Worm (Caenorhabditis elegans): ENCODE data around the gene F09G8.5.

Gene F09G8.5

DNA sequence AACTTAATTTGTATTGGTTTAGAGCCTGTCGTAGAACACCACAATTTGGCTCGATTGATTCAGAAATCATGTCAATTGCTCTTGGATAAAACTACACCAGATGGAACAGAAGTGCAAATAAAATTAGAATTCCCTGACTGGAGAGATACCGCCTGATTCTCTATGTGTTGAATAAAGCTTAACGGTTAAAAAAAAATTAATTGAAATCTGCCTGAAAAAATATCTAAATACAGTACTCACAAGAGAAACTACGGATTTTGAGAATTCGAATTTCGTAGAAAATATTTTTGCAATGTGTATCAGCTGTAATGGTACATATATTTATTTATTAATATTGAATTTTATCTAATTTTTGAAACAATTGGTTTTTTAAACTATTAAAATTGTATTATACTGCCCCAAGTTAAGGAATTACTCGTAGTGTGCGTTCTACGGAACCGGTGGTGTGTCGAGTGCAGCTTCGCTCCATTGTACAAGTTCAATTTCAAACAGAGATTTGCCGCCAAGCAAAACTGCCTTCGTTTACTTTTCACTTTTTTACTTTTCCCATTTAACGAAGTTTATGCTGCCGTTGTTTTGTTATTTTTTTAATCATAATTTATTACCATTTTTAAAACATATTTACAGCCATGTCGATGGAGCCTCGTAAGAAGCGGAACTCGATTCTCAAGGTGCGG, 4.6 kb upstream of the F09G8.5 start, which contains the start of gene knl-1 (continued):
- TF ChIP-seq sem-4 (tag; optimal IDR thresholded peaks at IDR 0.05): no peak
- peak; percentile 9 for TF ChIP-seq snpc-4 (tag; optimal IDR thresholded peaks at IDR 0.05)
- TF ChIP-seq nhr-129 (tag; optimal IDR thresholded peaks at IDR 0.05): peak; percentile 76
- TF ChIP-seq ceh-16 (tag; optimal IDR thresholded peaks at IDR 0.05): no peak

DNA sequence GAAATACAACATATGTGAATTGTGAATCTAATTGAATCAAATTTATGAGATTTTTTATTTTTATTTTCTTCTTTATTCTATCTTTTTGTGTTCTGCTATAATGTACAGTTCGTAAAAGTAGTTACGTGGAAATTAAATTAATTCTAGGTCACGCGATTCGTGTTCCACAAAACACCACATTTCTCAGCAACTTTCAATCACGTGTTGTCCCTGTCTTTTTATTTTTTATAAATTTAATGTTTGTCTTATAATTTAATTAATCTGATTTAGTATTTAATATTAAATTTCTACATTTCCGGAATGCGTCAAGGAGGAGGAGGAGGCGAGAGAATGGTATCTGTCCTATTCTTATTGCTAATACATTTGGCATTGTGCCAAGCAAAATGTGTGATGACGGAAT, 3.3 kb downstream of the F09G8.5 start, which contains the start of gene ncr-2:
Gene ncr-2, plus strand, starts transcription at position 301 of the 400 bp plus-strand sequence.
- TF ChIP-seq elt-1 (tag; optimal IDR thresholded peaks at IDR 0.05) (no peak), gmeb-1 (tag; optimal IDR thresholded peaks at IDR 0.05) (no peak)

DNA sequence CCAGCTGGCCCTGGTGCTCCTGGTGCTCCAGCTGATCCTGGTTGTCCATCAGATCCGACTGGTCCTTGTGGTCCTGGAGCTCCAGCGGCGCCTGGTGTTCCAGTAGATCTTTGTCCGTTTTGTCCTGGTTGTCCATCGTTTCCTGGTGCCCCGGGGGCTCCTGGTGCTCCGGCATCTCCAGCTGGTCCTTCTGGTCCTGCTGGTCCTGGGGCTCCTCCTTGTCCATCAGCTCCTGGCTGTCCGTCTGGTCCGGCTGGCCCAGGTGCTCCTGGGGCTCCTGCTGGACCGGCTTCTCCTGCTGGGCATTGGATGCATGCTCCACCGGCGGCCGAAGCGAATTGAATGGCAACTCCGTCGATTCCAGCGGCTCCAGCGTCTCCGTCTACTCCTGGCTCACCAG, 7.8 kb downstream of the F09G8.5 start:
- no peak for TF ChIP-seq sma-3 (GFP tag; optimal IDR thresholded peaks at IDR 0.05)
- TF ChIP-seq mdl-1 (tag; optimal IDR thresholded peaks at IDR 0.05): no peak
- no peak for TF ChIP-seq ceh-16 (tag; optimal IDR thresholded peaks at IDR 0.05)
- TF ChIP-seq alr-1 (tag; optimal IDR thresholded peaks at IDR 0.05): no peak
- no peak for TF ChIP-seq nhr-77 (tag; optimal IDR thresholded peaks at IDR 0.05)
- TF ChIP-seq elt-1 (tag; optimal IDR thresholded peaks at IDR 0.05): no peak
- TF ChIP-seq mab-5 (tag; optimal IDR thresholded peaks at IDR 0.05): no peak
- TF ChIP-seq aly-2 (tag; optimal IDR thresholded peaks at IDR 0.05): no peak
- TF ChIP-seq C34F6.9 (tag; optimal IDR thresholded peaks at IDR 0.05): no peak
- no peak for TF ChIP-seq lin-39 (tag; optimal IDR thresholded peaks at IDR 0.05)
- no peak for TF ChIP-seq lin-11 (tag; optimal IDR thresholded peaks at IDR 0.05)
- no peak for TF ChIP-seq ztf-4 (tag; optimal IDR thresholded peaks at IDR 0.05)
- TF ChIP-seq zag-1 (tag; optimal IDR thresholded peaks at IDR 0.05): no peak
- TF ChIP-seq crh-2 (tag; optimal IDR thresholded peaks at IDR 0.05): no peak
- TF ChIP-seq blmp-1 (tag; optimal IDR thresholded peaks at IDR 0.05; ENCODE audit: insufficient read depth): no peak
- TF ChIP-seq snpc-4 (tag; optimal IDR thresholded peaks at IDR 0.05): no peak
- TF ChIP-seq lsy-2 (tag; optimal IDR thresholded peaks at IDR 0.05): no peak
- TF ChIP-seq unc-55 (GFP tag; optimal IDR thresholded peaks at IDR 0.05): no peak
- TF ChIP-seq skn-1 (tag; optimal IDR thresholded peaks at IDR 0.05): no peak
- TF ChIP-seq sma-9 (GFP tag; optimal IDR thresholded peaks at IDR 0.05): no peak
- no peak for TF ChIP-seq sma-9 (tag; optimal IDR thresholded peaks at IDR 0.05)

DNA sequence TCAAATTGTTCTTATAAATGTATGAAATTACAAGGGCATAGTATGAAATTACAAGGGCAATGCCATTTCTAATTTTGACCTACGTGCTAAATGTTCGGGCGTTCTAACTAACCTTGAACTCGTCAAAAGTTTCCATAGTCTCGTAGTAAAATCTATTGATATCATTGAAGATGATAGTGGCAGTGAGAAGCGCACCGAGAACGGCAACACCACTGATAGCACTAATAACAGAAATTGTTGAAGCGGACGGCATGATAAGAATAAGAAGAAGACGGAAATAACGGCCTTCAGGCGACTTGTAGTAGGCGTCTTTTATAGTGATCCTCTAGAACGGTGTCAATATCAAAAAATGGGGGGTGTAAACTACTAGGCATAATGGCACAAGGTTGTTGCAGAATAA, 8.6 kb downstream of the F09G8.5 start, which contains the start of gene col-91:
Gene col-91, minus strand, starts transcription at position 288 of the 400 bp plus-strand sequence.
- TF ChIP-seq nhr-21 (tag; optimal IDR thresholded peaks at IDR 0.05): peak; percentile 1
- no peak for TF ChIP-seq nhr-12 (tag; optimal IDR thresholded peaks at IDR 0.05)
- TF ChIP-seq fos-1 (tag; optimal IDR thresholded peaks at IDR 0.05): no peak
- no peak for TF ChIP-seq lsy-2 (tag; optimal IDR thresholded peaks at IDR 0.05)
- TF ChIP-seq nhr-25 (tag; optimal IDR thresholded peaks at IDR 0.05): peak; percentile 16

DNA sequence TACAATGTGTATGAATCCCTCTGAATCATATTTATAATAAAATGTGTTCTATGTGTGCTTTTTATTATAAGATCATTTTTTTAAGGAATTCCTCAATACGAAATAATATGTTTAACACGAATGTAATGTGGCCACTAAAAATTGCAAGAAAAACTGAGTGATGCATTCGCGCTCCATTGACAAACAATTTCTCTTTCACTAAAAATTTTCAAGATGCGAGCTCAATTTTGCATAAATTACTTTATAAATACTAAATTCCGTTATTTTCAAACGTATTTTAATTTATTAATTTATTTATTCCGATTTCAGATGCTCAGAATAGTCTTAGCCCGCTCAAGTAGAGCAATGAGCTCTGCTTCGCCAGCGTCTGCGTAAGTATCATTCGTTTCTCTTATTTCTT, 11.0 kb downstream of the F09G8.5 start, which contains the start of gene mrps-9:
Gene mrps-9, plus strand, starts transcription at position 310 of the 400 bp plus-strand sequence.
- no peak for TF ChIP-seq aly-2 (tag; optimal IDR thresholded peaks at IDR 0.05)
- no peak for TF ChIP-seq mdl-1 (tag; optimal IDR thresholded peaks at IDR 0.05)
- no peak for TF ChIP-seq mab-5 (tag; optimal IDR thresholded peaks at IDR 0.05)
- no peak for TF ChIP-seq nhr-23 (tag; optimal IDR thresholded peaks at IDR 0.05)
- TF ChIP-seq elt-1 (tag; optimal IDR thresholded peaks at IDR 0.05): no peak
- TF ChIP-seq unc-62 (GFP tag; optimal IDR thresholded peaks at IDR 0.05): no peak
- no peak for TF ChIP-seq ZK546.5 (tag; optimal IDR thresholded peaks at IDR 0.05)
- TF ChIP-seq Y55F3AM.14 (GFP tag; optimal IDR thresholded peaks at IDR 0.05): no peak
- no peak for TF ChIP-seq ama-1 (optimal IDR thresholded peaks at IDR 0.05)
- no peak for TF ChIP-seq lin-39 (tag; optimal IDR thresholded peaks at IDR 0.05)
- TF ChIP-seq elt-3 (tag; optimal IDR thresholded peaks at IDR 0.05): no peak
- peak; percentile 8 for TF ChIP-seq crh-2 (tag; optimal IDR thresholded peaks at IDR 0.05)
- no peak for TF ChIP-seq fos-1 (tag; optimal IDR thresholded peaks at IDR 0.05)
- no peak for TF ChIP-seq ceh-16 (tag; optimal IDR thresholded peaks at IDR 0.05)
- TF ChIP-seq R02D3.7 (tag; optimal IDR thresholded peaks at IDR 0.05): no peak
- no peak for TF ChIP-seq lin-11 (tag; optimal IDR thresholded peaks at IDR 0.05)
- no peak for TF ChIP-seq nhr-21 (tag; optimal IDR thresholded peaks at IDR 0.05)
- peak; percentile 29 for TF ChIP-seq blmp-1 (tag; optimal IDR thresholded peaks at IDR 0.05; ENCODE audit: insufficient read depth)
- TF ChIP-seq nhr-25 (tag; optimal IDR thresholded peaks at IDR 0.05): no peak
- TF ChIP-seq sem-4 (tag; optimal IDR thresholded peaks at IDR 0.05): no peak
- TF ChIP-seq unc-55 (GFP tag; optimal IDR thresholded peaks at IDR 0.05): peak; percentile 53
- TF ChIP-seq ceh-82 (tag; optimal IDR thresholded peaks at IDR 0.05): no peak
- TF ChIP-seq nhr-12 (tag; optimal IDR thresholded peaks at IDR 0.05): no peak
- TF ChIP-seq skn-1 (tag; optimal IDR thresholded peaks at IDR 0.05): no peak
- TF ChIP-seq nhr-11 (tag; optimal IDR thresholded peaks at IDR 0.05): no peak

All from whole organism, L2 larva.